Fruit fly (Drosophila melanogaster) whole organism, embryonic: ENCODE measurements around the gene CG43346.

Source experiments
- ATbp ChIP-seq: fragments of 200-800 bp; sonication (Bioruptor generic); optimal IDR thresholded peaks from 2 replicates; lab custom pipeline; 2017; ENCODE audit warnings: missing biosample characterization, mild to moderate bottlenecking, missing genetic modification characterization, missing genetic modification reagents
- Asciz ChIP-seq: fragments of 200-800 bp; sonication (Bioruptor generic); optimal IDR thresholded peaks from 2 replicates; lab custom pipeline; 2017; ENCODE audit warnings: missing biosample characterization, mild to moderate bottlenecking, missing genetic modification characterization, missing genetic modification reagents
- Blimp-1 ChIP-seq: fragments of 200-800 bp; sonication (Bioruptor generic); optimal IDR thresholded peaks from 3 replicates; lab custom pipeline; 2018; ENCODE audit warnings: missing biosample characterization, missing genetic modification characterization, mild to moderate bottlenecking, moderate library complexity, missing genetic modification reagents
- CG12391 ChIP-seq: fragments of 200-800 bp; sonication (Bioruptor generic); optimal IDR thresholded peaks from 3 replicates; lab custom pipeline; 2018; ENCODE audit warnings: missing biosample characterization, mild to moderate bottlenecking, missing genetic modification characterization, moderate library complexity
- CG14441 ChIP-seq: fragments of 200-800 bp; sonication (Bioruptor generic); IDR thresholded peaks from 2 replicates; pipeline ENCODE4 v1.3.6; 2022; ENCODE audit warnings: missing biosample characterization, missing genetic modification characterization
- CG15011 ChIP-seq: fragments of 200-800 bp; sonication (Bioruptor generic); optimal IDR thresholded peaks from 3 replicates; lab custom pipeline; 2018; ENCODE audit warnings: missing biosample characterization, mild to moderate bottlenecking, missing genetic modification characterization
- CG1529 ChIP-seq: fragments of 200-800 bp; sonication (Bioruptor generic); optimal IDR thresholded peaks from 3 replicates; lab custom pipeline; 2018; ENCODE audit warnings: missing biosample characterization, missing genetic modification characterization
- CG1603 ChIP-seq: fragments of 200-800 bp; sonication (Bioruptor generic); optimal IDR thresholded peaks from 2 replicates; lab custom pipeline; 2019; ENCODE audit warnings: missing biosample characterization, mild to moderate bottlenecking, missing genetic modification characterization, moderate library complexity
- CG17328 ChIP-seq: fragments of 200-800 bp; sonication (Bioruptor generic); IDR thresholded peaks from 2 replicates; pipeline ENCODE4 v1.3.6; 2022; ENCODE audit warnings: missing biosample characterization, missing genetic modification characterization
- CG17612 ChIP-seq: fragments of 200-800 bp; sonication (Bioruptor generic); IDR thresholded peaks from 2 replicates; pipeline ENCODE4 v1.3.6; 2022; ENCODE audit warnings: missing biosample characterization, missing genetic modification characterization
- CG17912 ChIP-seq: fragments of 200-800 bp; sonication (Bioruptor generic); optimal IDR thresholded peaks from 2 replicates; lab custom pipeline; 2018; ENCODE audit warnings: missing biosample characterization, mild to moderate bottlenecking, missing genetic modification characterization
- CG18011 ChIP-seq: fragments of 200-800 bp; sonication (Bioruptor generic); optimal IDR thresholded peaks from 2 replicates; lab custom pipeline; 2017; ENCODE audit warnings: missing biosample characterization, missing genetic modification characterization, mild to moderate bottlenecking, moderate library complexity, missing genotype
- CG2120 ChIP-seq: fragments of 200-800 bp; sonication (Bioruptor generic); optimal IDR thresholded peaks from 3 replicates; lab custom pipeline; 2016; ENCODE audit warnings: missing biosample characterization, missing genetic modification characterization
- CG2129 ChIP-seq: fragments of 200-800 bp; sonication (Bioruptor generic); IDR thresholded peaks from 2 replicates; pipeline ENCODE4 v1.3.6; 2022; ENCODE audit warnings: missing biosample characterization, missing genetic modification characterization; ENCODE audit not compliant: partially characterized antibody
- CG2678 ChIP-seq: fragments of 200-800 bp; sonication (Bioruptor generic); optimal IDR thresholded peaks from 3 replicates; lab custom pipeline; 2019; ENCODE audit warnings: missing biosample characterization, mild to moderate bottlenecking, missing genetic modification characterization, moderate library complexity
- CG30020 ChIP-seq: fragments of 200-800 bp; optimal IDR thresholded peaks from 2 replicates; lab custom pipeline; 2019; ENCODE audit warnings: missing biosample characterization, mild to moderate bottlenecking, missing genetic modification characterization, moderate library complexity
- CG31224 ChIP-seq: fragments of 200-800 bp; sonication (Bioruptor generic); IDR thresholded peaks from 2 replicates; pipeline ENCODE4 v1.3.6; 2022; ENCODE audit warnings: missing biosample characterization, missing genetic modification characterization
- CG6175 ChIP-seq: fragments of 200-800 bp; sonication (Bioruptor generic); IDR thresholded peaks from 3 replicates; pipeline ENCODE4 v1.3.6; 2022; ENCODE audit warnings: missing biosample characterization, missing genetic modification characterization
- CkIIα-i1 ChIP-seq: fragments of 200-800 bp; sonication (Bioruptor generic); IDR thresholded peaks from 2 replicates; pipeline ENCODE4 v1.3.6; 2022; ENCODE audit warnings: missing biosample characterization, missing genetic modification characterization
- D ChIP-seq, 2 experiments: fragments of 200-800 bp in 1 of 2; fragments of >200 bp in 1 of 2; sonication (Bioruptor generic) in 1 of 2; optimal IDR thresholded peaks; 2 replicates in 1 of 2; 3 replicates in 1 of 2; lab custom pipeline; 2017; ENCODE audit warnings: mild to moderate bottlenecking in 1 of 2, missing biosample characterization in 1 of 2, missing genetic modification characterization in 1 of 2, missing genetic modification reagents in 1 of 2
- Deaf1 ChIP-seq: fragments of 200-800 bp; optimal IDR thresholded peaks from 3 replicates; lab custom pipeline; 2019; ENCODE audit warnings: missing biosample characterization, mild to moderate bottlenecking, missing genetic modification characterization, moderate library complexity
- Dp ChIP-seq: fragments of 200-800 bp; sonication (Bioruptor generic); optimal IDR thresholded peaks from 2 replicates; lab custom pipeline; 2018; ENCODE audit warnings: missing biosample characterization, mild to moderate bottlenecking, missing genetic modification characterization, moderate library complexity
- Fer2 ChIP-seq: fragments of 200-800 bp; sonication (Bioruptor generic); optimal IDR thresholded peaks from 2 replicates; lab custom pipeline; 2018; ENCODE audit warnings: missing biosample characterization, mild to moderate bottlenecking, missing genetic modification characterization, moderate library complexity
- Fer3 ChIP-seq: fragments of 200-800 bp; sonication (Bioruptor generic); optimal IDR thresholded peaks from 2 replicates; lab custom pipeline; 2018; ENCODE audit warnings: missing biosample characterization, mild to moderate bottlenecking, missing genetic modification characterization, moderate library complexity
- Lhr ChIP-seq: fragments of 200-800 bp; sonication (Bioruptor generic); optimal IDR thresholded peaks from 3 replicates; lab custom pipeline; 2017; ENCODE audit warnings: mild to moderate bottlenecking, missing biosample characterization, missing genetic modification reagents, missing genetic modification characterization
- NK7.1 ChIP-seq: fragments of 200-800 bp; sonication (Bioruptor generic); optimal IDR thresholded peaks from 3 replicates; lab custom pipeline; 2016; ENCODE audit warnings: missing biosample characterization, missing genetic modification characterization
- Spps ChIP-seq: fragments of 200-800 bp; sonication (Bioruptor generic); optimal IDR thresholded peaks from 2 replicates; lab custom pipeline; 2018; ENCODE audit warnings: missing biosample characterization, mild to moderate bottlenecking, missing genetic modification characterization
- al ChIP-seq: fragments of 200-800 bp; sonication (Bioruptor generic); IDR thresholded peaks from 2 replicates; pipeline ENCODE4 v1.3.6; 2022; ENCODE audit warnings: missing biosample characterization, missing genetic modification characterization
- bbx ChIP-seq: fragments of 200-800 bp; sonication (Bioruptor generic); IDR thresholded peaks from 2 replicates; pipeline ENCODE4 v1.3.6; 2022; ENCODE audit warnings: missing biosample characterization, missing genetic modification characterization; ENCODE audit not compliant: partially characterized antibody
- emc ChIP-seq: fragments of 200-800 bp; sonication (Bioruptor generic); optimal IDR thresholded peaks from 2 replicates; lab custom pipeline; 2016; ENCODE audit warnings: missing biosample characterization, missing genetic modification characterization
- esg ChIP-seq: fragments of 200-800 bp; sonication (Bioruptor generic); conservative IDR thresholded peaks from 2 replicates; pipeline ENCODE4 v1.3.6; 2022; ENCODE audit warnings: missing biosample characterization, missing genetic modification characterization
- exex ChIP-seq: fragments of 200-800 bp; sonication (Bioruptor generic); optimal IDR thresholded peaks from 4 replicates; lab custom pipeline; 2018; ENCODE audit warnings: missing biosample characterization, mild to moderate bottlenecking, missing genetic modification characterization, moderate library complexity
- ftz-f1 ChIP-seq: fragments of 200-800 bp; sonication (Bioruptor generic); optimal IDR thresholded peaks from 2 replicates; lab custom pipeline; 2016; ENCODE audit warnings: missing biosample characterization, missing genetic modification characterization
- fu2 ChIP-seq: fragments of 200-800 bp; sonication (Bioruptor generic); optimal IDR thresholded peaks from 2 replicates; lab custom pipeline; 2016; ENCODE audit warnings: missing biosample characterization, missing genetic modification characterization
- insv ChIP-seq, 2 experiments: fragments of 200-800 bp; sonication (Bioruptor generic); optimal IDR thresholded peaks; 3 replicates each; lab custom pipeline; 2016 to 2018; ENCODE audit warnings: missing biosample characterization in 2 of 2, missing genetic modification characterization in 2 of 2
- knrl ChIP-seq: fragments of 200-800 bp; sonication (Bioruptor generic); IDR thresholded peaks from 3 replicates; pipeline ENCODE4 v1.3.6; 2022; ENCODE audit warnings: missing biosample characterization, missing genetic modification characterization; ENCODE audit not compliant: partially characterized antibody
- lmd ChIP-seq: fragments of 200-800 bp; sonication (Bioruptor generic); IDR thresholded peaks from 2 replicates; pipeline ENCODE4 v1.3.6; 2022; ENCODE audit warnings: missing biosample characterization, missing genetic modification characterization
- maf-S ChIP-seq: fragments of 200-800 bp; sonication (Bioruptor generic); optimal IDR thresholded peaks from 2 replicates; lab custom pipeline; 2016; ENCODE audit warnings: missing biosample characterization, missing genetic modification characterization
- nmo ChIP-seq: fragments of 200-800 bp; sonication (Bioruptor generic); optimal IDR thresholded peaks from 2 replicates; lab custom pipeline; 2018; ENCODE audit warnings: missing biosample characterization, mild to moderate bottlenecking, missing genetic modification characterization, moderate library complexity
- oc ChIP-seq: fragments of 200-800 bp; sonication (Bioruptor generic); optimal IDR thresholded peaks from 2 replicates; lab custom pipeline; 2018; ENCODE audit warnings: missing biosample characterization, mild to moderate bottlenecking, missing genetic modification characterization, moderate library complexity
- odd ChIP-seq: fragments of 200-800 bp; sonication (Bioruptor generic); optimal IDR thresholded peaks from 2 replicates; lab custom pipeline; 2017; ENCODE audit warnings: missing biosample characterization, mild to moderate bottlenecking, missing genetic modification characterization
- ranshi ChIP-seq: fragments of 200-800 bp; sonication (Bioruptor generic); IDR thresholded peaks from 2 replicates; pipeline ENCODE4 v1.3.6; 2022; ENCODE audit warnings: missing biosample characterization, missing genetic modification characterization
- salm ChIP-seq: fragments of 200-800 bp; sonication (Bioruptor generic); optimal IDR thresholded peaks from 2 replicates; lab custom pipeline; 2018; ENCODE audit warnings: missing biosample characterization, mild to moderate bottlenecking, missing genetic modification characterization
- sc ChIP-seq, 3 experiments: fragments of >200 bp in 2 of 3; fragments of 200-800 bp in 1 of 3; sonication (Bioruptor generic) in 1 of 3; optimal IDR thresholded peaks; 2 replicates in 2 of 3; 3 replicates in 1 of 3; lab custom pipeline; 2017; ENCODE audit warnings: mild to moderate bottlenecking in 1 of 3, missing biosample characterization in 1 of 3, missing genetic modification characterization in 1 of 3, missing genetic modification reagents in 1 of 3
- schlank ChIP-seq: fragments of 200-800 bp; sonication (Bioruptor generic); optimal IDR thresholded peaks from 2 replicates; lab custom pipeline; 2018; ENCODE audit warnings: missing biosample characterization, mild to moderate bottlenecking, missing genetic modification characterization
- slbo ChIP-seq: fragments of 200-800 bp; sonication (Bioruptor generic); IDR thresholded peaks from 2 replicates; pipeline ENCODE4 v1.3.6; 2022; ENCODE audit warnings: missing biosample characterization, missing genetic modification characterization
- zfh2 ChIP-seq: fragments of 200-800 bp; sonication (Bioruptor generic); optimal IDR thresholded peaks from 2 replicates; lab custom pipeline; 2016; ENCODE audit warnings: missing biosample characterization, missing genetic modification characterization

Gene CG43346

dm6 chr2L:21168295-21169159, at the start of gene CG43346, which contains the start of the genes mAcon1 and CG43345 (continued):
- TF ChIP-seq Fer3 (tag; lab: Kevin White, UChicago) (peak; percentile 62), CG17612 (no peak), Dp (GFP tag; lab: Kevin White, UChicago) (peak; percentile 75), ATbp (GFP tag; lab: Kevin White, UChicago) (peak; percentile 43), ftz-f1 (GFP tag; lab: Kevin White, UChicago) (peak; percentile 53), Fer2 (tag; lab: Kevin White, UChicago) (peak; percentile 70), ranshi (GFP tag; lab: Robert Waterston, UW) (no peak; the same call in 1 of the 2 replicates), emc (GFP tag; lab: Kevin White, UChicago) (peak; percentile 84), salm (no peak), nmo (GFP tag; lab: Kevin White, UChicago) (peak; percentile 87), CG1603 (tag; lab: Kevin White, UChicago) (no peak), Spps (tag; lab: Kevin White, UChicago) (peak; percentile 24), odd (no peak), Deaf1 (tag; lab: Kevin White, UChicago) (no peak), insv (GFP tag; optimal IDR thresholded peaks at IDR 0.05; lab: Kevin White, UChicago) (peak in 1 of 2 experiments; percentile 34), CG18011 (GFP tag; lab: Kevin White, UChicago) (peak; percentile 51), NK7.1 (GFP tag; lab: Kevin White, UChicago) (peak; percentile 81), oc (tag; lab: Kevin White, UChicago) (no peak), CG17912 (GFP tag; lab: Kevin White, UChicago) (no peak), Lhr (GFP tag; lab: Kevin White, UChicago) (peak; percentile 56), Blimp-1 (GFP tag; lab: Kevin White, UChicago) (no peak), schlank (tag; lab: Kevin White, UChicago) (peak; percentile 76), CG15011 (GFP tag; lab: Kevin White, UChicago) (no peak), CkIIα-i1 (GFP tag; lab: Robert Waterston, UW) (no peak), sc (optimal IDR thresholded peaks at IDR 0.05; lab: Kevin White, UChicago) (no peak), sc (GFP tag; optimal IDR thresholded peaks at IDR 0.05; lab: Kevin White, UChicago) (peak; percentile 68), Asciz (GFP tag; lab: Kevin White, UChicago) (no peak), CG31224 (GFP tag; lab: Robert Waterston, UW) (peak; percentile 56), zfh2 (GFP tag; lab: Kevin White, UChicago) (peak; percentile 94), maf-S (GFP tag; lab: Kevin White, UChicago) (peak; percentile 78), CG2120 (GFP tag; lab: Kevin White, UChicago) (peak; percentile 93), CG12391 (tag; lab: Kevin White, UChicago) (peak; percentile 82), CG2129 (GFP tag; lab: Robert Waterston, UW) (no peak), D (optimal IDR thresholded peaks at IDR 0.05; lab: Kevin White, UChicago) (no peak), D (GFP tag; optimal IDR thresholded peaks at IDR 0.05; lab: Kevin White, UChicago) (peak; percentile 53), lmd (GFP tag; lab: Robert Waterston, UW) (peak; percentile 76), esg (peak; percentile 30), bbx (GFP tag; lab: Robert Waterston, UW) (no peak), knrl (peak; percentile 24; the same call in 1 of the 3 replicates), exex (tag; lab: Kevin White, UChicago) (peak; percentile 54), al (GFP tag; lab: Robert Waterston, UW) (peak; percentile 73), CG2678 (tag; lab: Kevin White, UChicago) (no peak), slbo (GFP tag; lab: Robert Waterston, UW) (peak; percentile 83), CG17328 (GFP tag; lab: Robert Waterston, UW) (0 out of 2 replicates have a peak, but pooled peaks have one; percentile 45), CG1529 (GFP tag; lab: Kevin White, UChicago) (peak; percentile 57), fu2 (GFP tag; lab: Kevin White, UChicago) (peak; percentile 90), CG14441 (GFP tag; lab: Robert Waterston, UW) (no peak; the same call in 1 of the 2 replicates), CG30020 (tag; lab: Kevin White, UChicago) (peak; percentile 69), CG6175 (no peak)
